Worm (Caenorhabditis elegans) whole organism, young adult: ENCODE measurements around the gene F22B3.7.

ENCODE experiments used
- B0261.1 ChIP-seq: sonication (generic microtip); optimal IDR thresholded peaks from 2 replicates; lab custom pipeline; 2016; ENCODE audit warnings: mild to moderate bottlenecking, missing genetic modification characterization, moderate library complexity, missing compliant biosample characterization
- B0336.3 ChIP-seq: fragments of 200-800 bp; sonication (Bioruptor generic); IDR thresholded peaks from 2 replicates; pipeline ENCODE4 v1.3.6; 2022; ENCODE audit warnings: missing genetic modification characterization, missing compliant biosample characterization
- C06A6.2 ChIP-seq: fragments of 200-800 bp; sonication (Bioruptor generic); conservative IDR thresholded peaks from 2 replicates; pipeline ENCODE4 v1.3.6; 2022; ENCODE audit warnings: missing genetic modification characterization, missing compliant biosample characterization
- K11D2.4 ChIP-seq: fragments of 200-800 bp; sonication (Bioruptor generic); IDR thresholded peaks from 2 replicates; pipeline ENCODE4 v1.3.6; 2022; ENCODE audit warnings: missing genetic modification reagents, missing genetic modification characterization, missing compliant biosample characterization
- T07F8.4 ChIP-seq: sonication (generic microtip); optimal IDR thresholded peaks from 2 replicates; lab custom pipeline; 2016; ENCODE audit warnings: mild to moderate bottlenecking, missing genetic modification characterization, moderate library complexity, missing compliant biosample characterization
- Y53G8AR.9 ChIP-seq: fragments of 200-800 bp; sonication (Bioruptor generic); conservative IDR thresholded peaks from 2 replicates; pipeline ENCODE4 v1.3.6; 2022; ENCODE audit warnings: missing genetic modification reagents, missing genetic modification characterization, missing compliant biosample characterization
- Y56A3A.18 ChIP-seq: fragments of 200-800 bp; sonication (Bioruptor generic); IDR thresholded peaks from 2 replicates; pipeline ENCODE4 v1.3.6; 2022; ENCODE audit warnings: missing genetic modification reagents, missing genetic modification characterization, missing compliant biosample characterization
- Y67H2A.10 ChIP-seq: fragments of 200-800 bp; sonication (Bioruptor generic); conservative IDR thresholded peaks from 2 replicates; pipeline ENCODE4 v1.3.6; 2022; ENCODE audit warnings: missing genetic modification reagents, missing genetic modification characterization, missing compliant biosample characterization
- Y79H2A.3 ChIP-seq: fragments of 200-800 bp; sonication (Bioruptor generic); conservative IDR thresholded peaks from 2 replicates; pipeline ENCODE4 v1.3.6; 2022; ENCODE audit warnings: missing genetic modification reagents, missing genetic modification characterization, missing compliant biosample characterization
- Y95B8A.8 ChIP-seq: fragments of 200-800 bp; sonication (Bioruptor generic); IDR thresholded peaks from 2 replicates; pipeline ENCODE4 v1.3.6; 2022; ENCODE audit warnings: missing genetic modification reagents, missing genetic modification characterization, missing compliant biosample characterization
- ama-1 ChIP-seq, 3 experiments: fragments of 150-350 bp in 1 of 3; sonication (generic microtip) in 2 of 3; optimal IDR thresholded peaks; 2 replicates each; lab custom pipeline; 2014 to 2018; ENCODE audit warnings: missing biosample characterization in 2 of 3, missing genetic modification characterization in 2 of 3, missing genetic modification reagents in 2 of 3
- attf-3 ChIP-seq: fragments of 200-800 bp; sonication (Bioruptor generic); conservative IDR thresholded peaks from 2 replicates; pipeline ENCODE4 v1.3.6; 2022; ENCODE audit warnings: missing genetic modification reagents, missing genetic modification characterization, missing compliant biosample characterization
- ceh-100 ChIP-seq: fragments of 200-800 bp; sonication (Bioruptor generic); IDR thresholded peaks from 2 replicates; pipeline ENCODE4 v1.3.6; 2022; ENCODE audit warnings: missing genetic modification reagents, missing genetic modification characterization, missing compliant biosample characterization
- ceh-40 ChIP-seq: fragments of 200-800 bp; sonication (Bioruptor generic); IDR thresholded peaks from 2 replicates; pipeline ENCODE4 v1.3.6; 2022; ENCODE audit warnings: missing genetic modification characterization, missing compliant biosample characterization
- ceh-91 ChIP-seq: fragments of 200-800 bp; sonication (Bioruptor generic); IDR thresholded peaks from 2 replicates; pipeline ENCODE4 v1.3.6; 2022; ENCODE audit warnings: missing genetic modification reagents, missing genetic modification characterization, missing compliant biosample characterization
- die-1 ChIP-seq: sonication (generic microtip); optimal IDR thresholded peaks from 2 replicates; lab custom pipeline; 2016; ENCODE audit warnings: missing genotype, mild to moderate bottlenecking, missing genetic modification characterization, missing compliant biosample characterization
- dpff-1 ChIP-seq: sonication (generic microtip); optimal IDR thresholded peaks from 2 replicates; lab custom pipeline; 2017; ENCODE audit warnings: mild to moderate bottlenecking, missing genetic modification characterization, missing compliant biosample characterization
- dpl-1 ChIP-seq: fragments of 150-350 bp; optimal IDR thresholded peaks from 2 replicates; lab custom pipeline; 2014; ENCODE audit warnings: missing biosample characterization, missing genetic modification reagents, missing genetic modification characterization
- egl-18 ChIP-seq: fragments of 200-800 bp; sonication (Bioruptor generic); IDR thresholded peaks from 2 replicates; pipeline ENCODE4 v1.3.6; 2022; ENCODE audit warnings: missing genetic modification reagents, missing genetic modification characterization, missing compliant biosample characterization
- gei-17 ChIP-seq: fragments of 200-800 bp; sonication (Bioruptor generic); optimal IDR thresholded peaks from 2 replicates; lab custom pipeline; 2018; ENCODE audit warnings: mild to moderate bottlenecking, missing genetic modification characterization, missing compliant biosample characterization
- him-1 ChIP-seq: sonication (generic microtip); optimal IDR thresholded peaks from 2 replicates; lab custom pipeline; 2016; ENCODE audit warnings: missing genotype, missing genetic modification reagents, missing genetic modification characterization, missing compliant biosample characterization
- hsf-1 ChIP-seq: fragments of 200-800 bp; sonication (Bioruptor generic); IDR thresholded peaks from 2 replicates; pipeline ENCODE4 v1.3.6; 2022; ENCODE audit warnings: missing genetic modification reagents, missing genetic modification characterization, missing compliant biosample characterization
- let-607 ChIP-seq, 2 experiments: fragments of 200-800 bp in 1 of 2; sonication (Bioruptor generic) in 1 of 2; sonication (generic microtip) in 1 of 2; optimal IDR thresholded peaks; 2 replicates each; lab custom pipeline; 2016 to 2018; ENCODE audit warnings: mild to moderate bottlenecking in 2 of 2, missing compliant biosample characterization in 2 of 2, missing genetic modification characterization in 2 of 2, moderate library complexity in 2 of 2, missing genotype in 1 of 2
- lin-35 ChIP-seq, 3 experiments: fragments of 150-350 bp in 2 of 3; sonication (generic microtip) in 1 of 3; optimal IDR thresholded peaks; 2 replicates each; lab custom pipeline; 2014 to 2018; ENCODE audit warnings: missing biosample characterization in 3 of 3, missing genetic modification characterization in 3 of 3, missing genetic modification reagents in 3 of 3
- lsl-1 ChIP-seq: fragments of 200-800 bp; sonication (Bioruptor generic); optimal IDR thresholded peaks from 2 replicates; lab custom pipeline; 2018; ENCODE audit warnings: mild to moderate bottlenecking, missing genetic modification characterization, moderate library complexity, missing compliant biosample characterization
- lsy-27 ChIP-seq: sonication (generic microtip); optimal IDR thresholded peaks from 2 replicates; lab custom pipeline; 2017; ENCODE audit warnings: missing genetic modification characterization, mild to moderate bottlenecking, missing compliant biosample characterization, antibody characterized with exemption, missing genotype, borderline replicate concordance; ENCODE audit not compliant: insufficient read depth
- mcd-1 ChIP-seq: fragments of 200-800 bp; sonication (Bioruptor generic); IDR thresholded peaks from 2 replicates; pipeline ENCODE4 v1.3.6; 2022; ENCODE audit warnings: missing genetic modification reagents, missing genetic modification characterization, missing compliant biosample characterization
- mes-4 ChIP-seq: sonication (generic microtip); optimal IDR thresholded peaks from 2 replicates; lab custom pipeline; 2016; ENCODE audit warnings: missing genotype, missing genetic modification characterization, missing compliant biosample characterization
- nhr-80 ChIP-seq: sonication (generic microtip); optimal IDR thresholded peaks from 2 replicates; lab custom pipeline; 2016; ENCODE audit warnings: missing genetic modification characterization, missing compliant biosample characterization
- pbrm-1 ChIP-seq: fragments of 200-800 bp; sonication (Bioruptor generic); IDR thresholded peaks from 2 replicates; pipeline ENCODE4 v1.3.6; 2022; ENCODE audit warnings: missing genetic modification reagents, missing genetic modification characterization, missing compliant biosample characterization
- rpc-1 ChIP-seq, 2 experiments: fragments of 150-350 bp in 1 of 2; sonication (generic microtip) in 1 of 2; optimal IDR thresholded peaks; 2 replicates each; lab custom pipeline; 2014 to 2018; ENCODE audit warnings: missing biosample characterization in 1 of 2, missing genetic modification characterization in 1 of 2, missing genetic modification reagents in 1 of 2, missing genotype in 1 of 2
- sea-2 ChIP-seq: fragments of 200-800 bp; sonication (Bioruptor generic); IDR thresholded peaks from 2 replicates; pipeline ENCODE4 v1.3.6; 2022; ENCODE audit warnings: missing genetic modification characterization, missing compliant biosample characterization
- somi-1 ChIP-seq: fragments of 200-800 bp; sonication (Bioruptor generic); optimal IDR thresholded peaks from 2 replicates; lab custom pipeline; 2018; ENCODE audit warnings: mild to moderate bottlenecking, missing genetic modification characterization, missing compliant biosample characterization
- tbp1 ChIP-seq: fragments of 200-800 bp; sonication (Bioruptor generic); optimal IDR thresholded peaks from 2 replicates; lab custom pipeline; 2018; ENCODE audit warnings: mild to moderate bottlenecking, missing genetic modification characterization, missing compliant biosample characterization
- unc-130 ChIP-seq: sonication (generic microtip); optimal IDR thresholded peaks from 2 replicates; lab custom pipeline; 2016; ENCODE audit warnings: missing genetic modification reagents, missing genetic modification characterization, missing compliant biosample characterization
- ztf-22 ChIP-seq: fragments of 200-800 bp; sonication (Bioruptor generic); optimal IDR thresholded peaks from 2 replicates; lab custom pipeline; 2018; ENCODE audit warnings: mild to moderate bottlenecking, missing genetic modification characterization, moderate library complexity, missing compliant biosample characterization
- ztf-25 ChIP-seq: fragments of 200-800 bp; sonication (Bioruptor generic); IDR thresholded peaks from 2 replicates; pipeline ENCODE4 v1.3.6; 2022; ENCODE audit warnings: missing genetic modification reagents, missing genetic modification characterization, missing compliant biosample characterization
- ztf-28 ChIP-seq: fragments of 200-800 bp; sonication (Bioruptor generic); IDR thresholded peaks from 2 replicates; pipeline ENCODE4 v1.3.6; 2022; ENCODE audit warnings: missing genetic modification reagents, missing genetic modification characterization, missing compliant biosample characterization
- ztf-6 ChIP-seq: fragments of 200-800 bp; sonication (Bioruptor generic); IDR thresholded peaks from 2 replicates; pipeline ENCODE4 v1.3.6; 2022; ENCODE audit warnings: missing genetic modification reagents, missing genetic modification characterization, missing compliant biosample characterization

F22B3.7 gene

ce11 chrIV:11400098-11400497 is 21.5 kb downstream of the F22B3.7 start (continued):
- TF ChIP-seq tbp1 (peak; percentile 7), attf-3 (GFP tag; lab: Robert Waterston, UW) (peak; percentile 39; the same call in 1 of the 2 replicates), Y79H2A.3 (GFP tag; lab: Robert Waterston, UW) (peak; percentile 73; the same call in 1 of the 2 replicates), ztf-28 (GFP tag; lab: Robert Waterston, UW) (0 out of 2 replicates have a peak, but pooled peaks have one; percentile 58), him-1 (tag; lab: Kevin White, UChicago) (peak; percentile 9), lsl-1 (GFP tag; lab: Kevin White, UChicago) (peak; percentile 8)

ce11 chrIV:11398267-11398825 is 23.2 kb downstream of the F22B3.7 start, which contains the start of gene dsl-6:
Gene dsl-6 (minus strand): TSS chrIV:11398317.
- TF ChIP-seq ceh-100 (GFP tag; lab: Robert Waterston, UW) (peak; percentile 53), mcd-1 (GFP tag; lab: Robert Waterston, UW) (0 out of 2 replicates have a peak, but pooled peaks have one; percentile 30)

ce11 chrIV:11394243-11394642 is 27.4 kb downstream of the F22B3.7 start, which contains the start of gene tag-89:
Gene tag-89 (plus strand): TSS chrIV:11394543.
- no peak for TF ChIP-seq gei-17
- no peak for TF ChIP-seq B0336.3 (GFP tag; lab: Robert Waterston, UW)
- no peak for TF ChIP-seq Y56A3A.18 (GFP tag; lab: Robert Waterston, UW)
- TF ChIP-seq T07F8.4: no peak
- no peak for TF ChIP-seq rpc-1 (optimal IDR thresholded peaks at IDR 0.05; lab: Kevin White, UChicago)
- no peak for TF ChIP-seq rpc-1 (tag; optimal IDR thresholded peaks at IDR 0.05; lab: Kevin White, UChicago)
- no peak for TF ChIP-seq unc-130 (GFP tag; lab: Kevin White, UChicago)
- TF ChIP-seq ztf-6: no peak
- TF ChIP-seq hsf-1 (GFP tag; lab: Robert Waterston, UW): no peak
- TF ChIP-seq mes-4 (tag; lab: Kevin White, UChicago): no peak

ce11 chrIV:11388684-11389083 is 32.9 kb downstream of the F22B3.7 start:
- no peak for TF ChIP-seq mcd-1 (GFP tag; lab: Robert Waterston, UW)
- TF ChIP-seq Y53G8AR.9 (GFP tag; lab: Robert Waterston, UW): no peak
- no peak for TF ChIP-seq hsf-1 (GFP tag; lab: Robert Waterston, UW)
- TF ChIP-seq die-1 (tag; lab: Kevin White, UChicago): no peak
- no peak for TF ChIP-seq pbrm-1 (GFP tag; lab: Robert Waterston, UW)
- no peak for TF ChIP-seq lin-35 (GFP tag; optimal IDR thresholded peaks at IDR 0.05; lab: Kevin White, UChicago)
- TF ChIP-seq ceh-40 (GFP tag; lab: Robert Waterston, UW): no peak
- TF ChIP-seq egl-18 (GFP tag; lab: Robert Waterston, UW): no peak
- TF ChIP-seq B0261.1 (tag; lab: Kevin White, UChicago): no peak

- no peak for TF ChIP-seq tbp1
- no peak for TF ChIP-seq dpl-1 (GFP tag; lab: Kevin White, UChicago)
- no peak for TF ChIP-seq let-607 (tag; optimal IDR thresholded peaks at IDR 0.05; lab: Kevin White, UChicago)
- no peak for TF ChIP-seq Y67H2A.10 (GFP tag; lab: Robert Waterston, UW)
- TF ChIP-seq Y95B8A.8 (GFP tag; lab: Robert Waterston, UW): no peak
- no peak for TF ChIP-seq somi-1 (GFP tag; lab: Kevin White, UChicago)
- TF ChIP-seq rpc-1 (optimal IDR thresholded peaks at IDR 0.05; lab: Kevin White, UChicago): no peak
- no peak for TF ChIP-seq rpc-1 (tag; optimal IDR thresholded peaks at IDR 0.05; lab: Kevin White, UChicago)
- TF ChIP-seq nhr-80 (tag; lab: Kevin White, UChicago): no peak
- TF ChIP-seq ztf-22: no peak
- TF ChIP-seq sea-2 (GFP tag; lab: Robert Waterston, UW): no peak
- no peak for TF ChIP-seq ama-1 (optimal IDR thresholded peaks at IDR 0.05; lab: Kevin White, UChicago)
- no peak for TF ChIP-seq ama-1 (GFP tag; optimal IDR thresholded peaks at IDR 0.05; lab: Kevin White, UChicago)
- TF ChIP-seq ceh-91 (GFP tag; lab: Robert Waterston, UW): no peak
- no peak for TF ChIP-seq dpff-1 (tag; lab: Kevin White, UChicago)
- TF ChIP-seq K11D2.4: no peak
- no peak for TF ChIP-seq lsy-27 (tag; lab: Kevin White, UChicago)
- TF ChIP-seq ztf-25 (GFP tag; lab: Robert Waterston, UW): no peak
- no peak for TF ChIP-seq C06A6.2 (GFP tag; lab: Robert Waterston, UW)
Observed at ce11 chrIV:11379254-11379653, 42.3 kb downstream of the F22B3.7 start, which contains the start of gene fbxb-76. Gene fbxb-76 (minus strand): TSS chrIV:11379354.
